Worm (Caenorhabditis elegans) whole organism, young adult: ENCODE results near the gene Y45F3A.5.
"Not testable (repeated sequence)": the region's sequence is repeated elsewhere in the genome, so short reads cannot be mapped to it uniquely, and the experiment has no call there.

Source experiments
- F33H1.4 ChIP-seq: fragments of 200-800 bp; sonication (Bioruptor generic); IDR thresholded peaks from 2 replicates; pipeline ENCODE4 v1.3.6; 2022; ENCODE audit warnings: missing genetic modification reagents, missing genetic modification characterization, missing compliant biosample characterization
- F49E8.2 ChIP-seq: sonication (generic microtip); optimal IDR thresholded peaks from 3 replicates; lab custom pipeline; 2017; ENCODE audit warnings: missing genetic modification characterization, mild to moderate bottlenecking, missing compliant biosample characterization, antibody characterized with exemption, moderate library complexity; ENCODE audit not compliant: insufficient read depth
- Y79H2A.3 ChIP-seq: fragments of 200-800 bp; sonication (Bioruptor generic); conservative IDR thresholded peaks from 2 replicates; pipeline ENCODE4 v1.3.6; 2022; ENCODE audit warnings: missing genetic modification reagents, missing genetic modification characterization, missing compliant biosample characterization
- ama-1 ChIP-seq, 3 experiments: fragments of 150-350 bp in 1 of 3; sonication (generic microtip) in 2 of 3; optimal IDR thresholded peaks; 2 replicates each; lab custom pipeline; 2014 to 2018; ENCODE audit warnings: missing biosample characterization in 2 of 3, missing genetic modification characterization in 2 of 3, missing genetic modification reagents in 2 of 3
- ceh-27 ChIP-seq: fragments of 200-800 bp; sonication (Bioruptor generic); optimal IDR thresholded peaks from 2 replicates; lab custom pipeline; 2018; ENCODE audit warnings: mild to moderate bottlenecking, missing genetic modification characterization, moderate library complexity, missing compliant biosample characterization
- chd-7 ChIP-seq: sonication (generic microtip); optimal IDR thresholded peaks from 2 replicates; lab custom pipeline; 2016; ENCODE audit warnings: mild to moderate bottlenecking, missing genetic modification characterization, moderate library complexity, missing compliant biosample characterization
- hrde-1 ChIP-seq: sonication (generic microtip); optimal IDR thresholded peaks from 2 replicates; lab custom pipeline; 2016; ENCODE audit warnings: missing genetic modification characterization, mild to moderate bottlenecking, missing compliant biosample characterization, moderate library complexity, missing genotype, missing genetic modification reagents, borderline replicate concordance
- lin-26 ChIP-seq: fragments of 200-800 bp; sonication (Bioruptor generic); IDR thresholded peaks from 2 replicates; pipeline ENCODE4 v1.3.6; 2022; ENCODE audit warnings: missing genetic modification reagents, missing genetic modification characterization, missing compliant biosample characterization
- lir-1 ChIP-seq: fragments of 200-800 bp; sonication (Bioruptor generic); conservative IDR thresholded peaks from 2 replicates; pipeline ENCODE4 v1.3.6; 2022; ENCODE audit warnings: missing genetic modification reagents, missing genetic modification characterization, missing compliant biosample characterization
- pha-4 ChIP-seq: fragments of 150-350 bp; sonication (generic microtip); optimal IDR thresholded peaks from 2 replicates; lab custom pipeline; 2014; ENCODE audit warnings: missing biosample characterization, missing genetic modification reagents, missing genetic modification characterization

DNA sequence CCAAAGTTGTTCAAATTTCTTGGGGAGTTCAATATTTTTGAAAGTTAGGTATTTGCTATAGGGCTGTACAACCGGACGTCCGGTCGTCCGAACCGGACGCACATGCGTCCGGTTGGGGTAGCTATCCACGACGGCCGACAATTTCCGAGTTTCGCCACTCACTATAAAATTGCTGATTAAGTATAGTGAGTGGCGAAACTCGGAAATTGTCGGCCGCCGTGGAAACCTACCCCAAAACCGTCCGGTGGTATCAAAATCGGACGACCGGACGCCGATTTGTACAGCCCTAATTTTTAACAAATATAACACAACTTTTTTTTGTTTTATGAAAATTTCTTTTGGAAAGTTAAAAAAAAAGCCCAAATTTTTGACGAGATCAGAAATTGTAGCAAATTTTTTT lies 9.8 kb downstream of the Y45F3A.5 start:
- TF ChIP-seq lin-26 (GFP tag; lab: Robert Waterston, UW); F49E8.2 (tag; lab: Kevin White, UChicago); ceh-27; pha-4 (tag; lab: Kevin White, UChicago); Y79H2A.3 (GFP tag; lab: Robert Waterston, UW); lir-1; hrde-1 (tag; lab: Kevin White, UChicago); F33H1.4; ama-1 (optimal IDR thresholded peaks at IDR 0.05; lab: Kevin White, UChicago); ama-1 (GFP tag; optimal IDR thresholded peaks at IDR 0.05; lab: Kevin White, UChicago); chd-7 (tag; lab: Kevin White, UChicago): not testable (repeated sequence)
